Fruit fly (Drosophila melanogaster) whole organism, wandering third instar larva: Measurements from ENCODE around the gene CG7453.

ENCODE experiments used
- Abd-B ChIP-seq: fragments of >200 bp; optimal IDR thresholded peaks from 2 replicates; lab custom pipeline; 2017; ENCODE audit warnings: missing biosample characterization, missing genetic modification characterization
- CG32264 ChIP-seq: fragments of 200-800 bp; sonication (Bioruptor generic); optimal IDR thresholded peaks from 2 replicates; lab custom pipeline; 2016; ENCODE audit warnings: missing biosample characterization, missing genetic modification characterization
- CG9705 ChIP-seq: fragments of 200-800 bp; sonication (Bioruptor generic); optimal IDR thresholded peaks from 2 replicates; lab custom pipeline; 2018; ENCODE audit warnings: missing biosample characterization, mild to moderate bottlenecking, missing genetic modification characterization
- CrebA ChIP-seq: fragments of 200-800 bp; sonication (Bioruptor generic); optimal IDR thresholded peaks from 2 replicates; lab custom pipeline; 2016; ENCODE audit warnings: missing biosample characterization, mild to moderate bottlenecking, missing genetic modification characterization, borderline replicate concordance
- Dfd ChIP-seq: fragments of >200 bp; optimal IDR thresholded peaks from 2 replicates; lab custom pipeline; 2017; ENCODE audit warnings: missing biosample characterization, missing genetic modification characterization
- Dif ChIP-seq: fragments of 200-275, 200-300 bp; sonication (Bioruptor generic); optimal IDR thresholded peaks from 2 replicates; lab custom pipeline; 2018; ENCODE audit warnings: missing biosample characterization, missing genetic modification characterization; ENCODE audit not compliant: partially characterized antibody
- GATAd ChIP-seq: sonication (Bioruptor generic); optimal IDR thresholded peaks from 2 replicates; lab custom pipeline; 2016; ENCODE audit warnings: missing biosample characterization, missing genetic modification characterization
- HLH106 ChIP-seq: fragments of 200-800 bp; optimal IDR thresholded peaks from 3 replicates; lab custom pipeline; 2019; ENCODE audit warnings: missing biosample characterization, mild to moderate bottlenecking, missing genetic modification characterization, moderate library complexity
- Hnf4 ChIP-seq: fragments of 200-800 bp; sonication (Bioruptor generic); optimal IDR thresholded peaks from 2 replicates; lab custom pipeline; 2016; ENCODE audit warnings: missing biosample characterization, mild to moderate bottlenecking, missing genetic modification characterization
- Hr78 ChIP-seq: fragments of >200 bp; optimal IDR thresholded peaks from 2 replicates; lab custom pipeline; 2017; ENCODE audit warnings: missing biosample characterization, missing genetic modification characterization
- Hr83 ChIP-seq: fragments of 200-300 bp; sonication (Bioruptor generic); optimal IDR thresholded peaks from 2 replicates; lab custom pipeline; 2016; ENCODE audit warnings: missing biosample characterization, mild to moderate bottlenecking, missing genetic modification characterization, moderate library complexity; ENCODE audit not compliant: poor library complexity, severe bottlenecking
- Jra ChIP-seq: sonication (Bioruptor generic); optimal IDR thresholded peaks from 2 replicates; lab custom pipeline; 2016; ENCODE audit warnings: missing biosample characterization, missing genetic modification characterization
- Mio ChIP-seq: sonication (Bioruptor generic); optimal IDR thresholded peaks from 2 replicates; lab custom pipeline; 2016; ENCODE audit warnings: missing biosample characterization, missing genetic modification characterization
- Myc ChIP-seq: fragments of >200 bp; optimal IDR thresholded peaks from 2 replicates; lab custom pipeline; 2017
- N ChIP-seq: fragments of >200 bp; optimal IDR thresholded peaks from 2 replicates; lab custom pipeline; 2018; ENCODE audit warnings: missing biosample characterization, missing external identifiers, missing genetic modification characterization
- OdsH ChIP-seq: fragments of 200-800 bp; sonication (Bioruptor generic); optimal IDR thresholded peaks from 2 replicates; lab custom pipeline; 2016; ENCODE audit warnings: missing biosample characterization, mild to moderate bottlenecking, missing genetic modification characterization
- Rel ChIP-seq, 2 experiments: fragments of 200-800 bp; sonication (Bioruptor generic) in 1 of 2; optimal IDR thresholded peaks; 2 replicates in 1 of 2; 3 replicates in 1 of 2; lab custom pipeline; 2016 to 2019; ENCODE audit warnings: mild to moderate bottlenecking in 2 of 2, missing biosample characterization in 2 of 2, missing genetic modification characterization in 2 of 2, moderate library complexity in 1 of 2
- Sp1 ChIP-seq: fragments of 200-800 bp; sonication (Bioruptor generic); optimal IDR thresholded peaks from 3 replicates; lab custom pipeline; 2019; ENCODE audit warnings: missing biosample characterization, mild to moderate bottlenecking, missing genetic modification characterization, moderate library complexity
- Vsx2 ChIP-seq: fragments of 200-300, 225-300 bp; sonication (Bioruptor generic); optimal IDR thresholded peaks from 2 replicates; lab custom pipeline; 2018; ENCODE audit warnings: missing biosample characterization, missing genetic modification characterization; ENCODE audit not compliant: partially characterized antibody
- br ChIP-seq: fragments of 200-800 bp; sonication (Bioruptor generic); optimal IDR thresholded peaks from 2 replicates; lab custom pipeline; 2016; ENCODE audit warnings: missing biosample characterization, missing genetic modification characterization
- brk ChIP-seq: fragments of 200-800 bp; sonication (Bioruptor generic); optimal IDR thresholded peaks from 2 replicates; lab custom pipeline; 2016; ENCODE audit warnings: missing biosample characterization, mild to moderate bottlenecking, missing genetic modification characterization
- dl ChIP-seq, 2 experiments: fragments of 175-275, 200-275 bp in 1 of 2; fragments of 200-275 bp in 1 of 2; sonication (Bioruptor generic); optimal IDR thresholded peaks; lab custom pipeline; 2018; ENCODE audit warnings: mild to moderate bottlenecking in 2 of 2, missing biosample characterization in 2 of 2, missing genetic modification characterization in 2 of 2, moderate library complexity in 2 of 2; ENCODE audit not compliant: partially characterized antibody in 2 of 2, insufficient read depth in 1 of 2
- dmrt93B ChIP-seq: fragments of 200-800 bp; sonication (Bioruptor generic); optimal IDR thresholded peaks from 2 replicates; lab custom pipeline; 2018; ENCODE audit warnings: missing biosample characterization, mild to moderate bottlenecking, missing genetic modification characterization
- dsf ChIP-seq: sonication (Bioruptor generic); optimal IDR thresholded peaks from 2 replicates; lab custom pipeline; 2016; ENCODE audit warnings: missing biosample characterization, missing genetic modification characterization, borderline replicate concordance
- ey ChIP-seq: fragments of 200-800 bp; sonication (Bioruptor generic); optimal IDR thresholded peaks from 2 replicates; lab custom pipeline; 2016; ENCODE audit warnings: missing biosample characterization, missing genetic modification characterization
- foxo ChIP-seq, 2 experiments: fragments of 200-800 bp; sonication (Bioruptor generic); optimal IDR thresholded peaks; 2 replicates in 1 of 2; 3 replicates in 1 of 2; lab custom pipeline; 2016 to 2017; ENCODE audit warnings: missing biosample characterization in 2 of 2, missing genetic modification characterization in 2 of 2
- fru ChIP-seq: fragments of 200-800 bp; sonication (Bioruptor generic); optimal IDR thresholded peaks from 3 replicates; lab custom pipeline; 2016; ENCODE audit warnings: missing biosample characterization, mild to moderate bottlenecking, missing genetic modification characterization
- h ChIP-seq: fragments of 200-800 bp; sonication (Bioruptor generic); optimal IDR thresholded peaks from 3 replicates; lab custom pipeline; 2016; ENCODE audit warnings: missing biosample characterization, mild to moderate bottlenecking, missing genetic modification characterization
- jim ChIP-seq: fragments of 175-275, 200-325 bp; sonication (Bioruptor generic); optimal IDR thresholded peaks from 2 replicates; lab custom pipeline; 2016; ENCODE audit warnings: missing biosample characterization, mild to moderate bottlenecking, missing genetic modification characterization
- lola ChIP-seq: fragments of >200 bp; optimal IDR thresholded peaks from 2 replicates; lab custom pipeline; 2017; ENCODE audit warnings: missing biosample characterization, missing genetic modification characterization
- pan ChIP-seq: fragments of >200 bp; optimal IDR thresholded peaks from 2 replicates; lab custom pipeline; 2017
- psq ChIP-seq: fragments of 200-800 bp; sonication (Bioruptor generic); optimal IDR thresholded peaks from 3 replicates; lab custom pipeline; 2017; ENCODE audit warnings: missing biosample characterization, mild to moderate bottlenecking, missing genetic modification characterization, moderate library complexity
- rgr ChIP-seq: fragments of 200-800 bp; sonication (Bioruptor generic); optimal IDR thresholded peaks from 3 replicates; lab custom pipeline; 2016; ENCODE audit warnings: missing biosample characterization, mild to moderate bottlenecking, missing genetic modification characterization
- sage ChIP-seq: fragments of 200-800 bp; sonication (Bioruptor generic); optimal IDR thresholded peaks from 2 replicates; lab custom pipeline; 2016; ENCODE audit warnings: missing biosample characterization, mild to moderate bottlenecking, missing genetic modification characterization
- sv ChIP-seq: fragments of 200-800 bp; sonication (Bioruptor generic); optimal IDR thresholded peaks from 3 replicates; lab custom pipeline; 2016; ENCODE audit warnings: missing biosample characterization, missing genetic modification characterization
- tai ChIP-seq: sonication (Bioruptor generic); optimal IDR thresholded peaks from 2 replicates; lab custom pipeline; 2016; ENCODE audit warnings: missing biosample characterization, missing genetic modification characterization
- usp ChIP-seq: fragments of >200 bp; optimal IDR thresholded peaks from 2 replicates; lab custom pipeline; 2017; ENCODE audit warnings: missing biosample characterization, missing genetic modification characterization
- woc ChIP-seq: sonication (Bioruptor generic); optimal IDR thresholded peaks from 2 replicates; lab custom pipeline; 2016; ENCODE audit warnings: missing biosample characterization, mild to moderate bottlenecking, missing genetic modification characterization

CG7453 gene

dm6 chrX:19179696-19180255 is at the start of gene CG7453, which contains the start of gene CG7556:
CG7453 (plus strand) TSS chrX:19180173.
CG7556 (minus strand) TSS chrX:19179830.
- TF ChIP-seq Hr83 (GFP tag; lab: Kevin White, UChicago) (no peak), fru (GFP tag; lab: Kevin White, UChicago) (peak; percentile 82), dsf (peak; percentile 62), dl (GFP tag; optimal IDR thresholded peaks at IDR 0.05; lab: Kevin White, UChicago; ENCODE audit: insufficient read depth in 1 of 2, partially characterized antibody in 2 of 2) (no peak), pan (no peak), br (GFP tag; lab: Kevin White, UChicago) (peak; percentile 77), ey (GFP tag; lab: Kevin White, UChicago) (peak; percentile 78), OdsH (GFP tag; lab: Kevin White, UChicago) (peak; percentile 59), CG32264 (GFP tag; lab: Kevin White, UChicago) (no peak), Abd-B (no peak), GATAd (GFP tag; lab: Kevin White, UChicago) (peak; percentile 51), rgr (GFP tag; lab: Kevin White, UChicago) (peak; percentile 78), HLH106 (tag; lab: Kevin White, UChicago) (peak; percentile 76), sv (GFP tag; lab: Kevin White, UChicago) (peak; percentile 65), brk (GFP tag; lab: Kevin White, UChicago) (no peak), Sp1 (GFP tag; lab: Kevin White, UChicago) (peak; percentile 75), Vsx2 (no peak), Mio (no peak), dmrt93B (peak; percentile 58), N (GFP tag; lab: Kevin White, UChicago) (no peak), Hr78 (GFP tag; lab: Kevin White, UChicago) (no peak), woc (GFP tag; lab: Kevin White, UChicago) (peak; percentile 84), usp (GFP tag; lab: Kevin White, UChicago) (no peak), Dfd (GFP tag; lab: Kevin White, UChicago) (no peak), lola (GFP tag; lab: Kevin White, UChicago) (no peak), h (peak; percentile 82), foxo (GFP tag; optimal IDR thresholded peaks at IDR 0.05; lab: Kevin White, UChicago) (peak in 1 of 2 experiments; percentile 85), jim (GFP tag; lab: Kevin White, UChicago) (no peak), tai (no peak), Dif (GFP tag; lab: Kevin White, UChicago) (no peak), CrebA (GFP tag; lab: Kevin White, UChicago) (no peak), Hnf4 (GFP tag; lab: Kevin White, UChicago) (no peak), psq (peak; percentile 72), Rel (GFP tag; optimal IDR thresholded peaks at IDR 0.05; lab: Kevin White, UChicago) (no peak), Rel (tag; optimal IDR thresholded peaks at IDR 0.05; lab: Kevin White, UChicago) (peak; percentile 12), CG9705 (peak; percentile 59), Jra (peak; percentile 85), sage (GFP tag; lab: Kevin White, UChicago) (no peak), Myc (lab: Kevin White, UChicago) (peak; percentile 87)

- no peak for TF ChIP-seq dsf
- TF ChIP-seq Dfd (GFP tag; lab: Kevin White, UChicago), result no peak
- TF ChIP-seq Hr83 (GFP tag; lab: Kevin White, UChicago), result no peak
- no peak for TF ChIP-seq Sp1 (GFP tag; lab: Kevin White, UChicago)
- no peak for TF ChIP-seq psq
- TF ChIP-seq lola (GFP tag; lab: Kevin White, UChicago), result no peak
- no peak for TF ChIP-seq GATAd (GFP tag; lab: Kevin White, UChicago)
- no peak for TF ChIP-seq tai
- TF ChIP-seq CG32264 (GFP tag; lab: Kevin White, UChicago), result no peak
- no peak for TF ChIP-seq Jra
- no peak for TF ChIP-seq dmrt93B
- no peak for TF ChIP-seq fru (GFP tag; lab: Kevin White, UChicago)
- no peak for TF ChIP-seq OdsH (GFP tag; lab: Kevin White, UChicago)
- no peak for TF ChIP-seq Rel (GFP tag; optimal IDR thresholded peaks at IDR 0.05; lab: Kevin White, UChicago)
- TF ChIP-seq Rel (tag; optimal IDR thresholded peaks at IDR 0.05; lab: Kevin White, UChicago), result no peak
Measured at dm6 chrX:19135768-19136167, 44.2 kb upstream of the CG7453 start, which contains the start of gene Obp18a. Obp18a (minus strand) TSS chrX:19135868.
